Fruit fly (Drosophila melanogaster): ENCODE results near the gene CG7888.

CG7888 gene

dm6 chr3L:11096195-11096908 lies 42.5 kb downstream of the CG7888 start, which contains the start of the genes CG46439, Iyd and CG33947 (continued):
- TF ChIP-seq CG6689 (GFP tag; IDR thresholded peaks at IDR 0.05), result peak; percentile 24; the same call in 1 of the 2 replicates
- no peak for TF ChIP-seq gfzf (GFP tag; optimal IDR thresholded peaks at IDR 0.05)
- TF ChIP-seq CG4282 (GFP tag; optimal IDR thresholded peaks at IDR 0.05), result no peak
- TF ChIP-seq Bdp1 (GFP tag; optimal IDR thresholded peaks at IDR 0.05), result no peak
- TF ChIP-seq zf30C (GFP tag; optimal IDR thresholded peaks at IDR 0.05), result no peak
- TF ChIP-seq wdn (GFP tag; IDR thresholded peaks at IDR 0.05), result no peak
- peak; percentile 8 for TF ChIP-seq CG4617 (GFP tag; optimal IDR thresholded peaks at IDR 0.05; ENCODE audit: borderline replicate concordance)
- no peak for TF ChIP-seq br (optimal IDR thresholded peaks at IDR 0.05)
- peak; percentile 58 for TF ChIP-seq Hand (GFP tag; optimal IDR thresholded peaks at IDR 0.05)
- TF ChIP-seq bab2 (GFP tag; optimal IDR thresholded peaks at IDR 0.05), result no peak
- TF ChIP-seq Max (GFP tag; optimal IDR thresholded peaks at IDR 0.05), result no peak
- no peak for TF ChIP-seq CG10366 (GFP tag; IDR thresholded peaks at IDR 0.05)
- no peak for TF ChIP-seq p53 (GFP tag; optimal IDR thresholded peaks at IDR 0.05)
- TF ChIP-seq Hr3 (GFP tag; optimal IDR thresholded peaks at IDR 0.05), result no peak
- TF ChIP-seq bigmax (GFP tag; optimal IDR thresholded peaks at IDR 0.05), result no peak
- TF ChIP-seq Dll (GFP tag; IDR thresholded peaks at IDR 0.05; ENCODE audit: partially characterized antibody), result no peak
- TF ChIP-seq CG16813 (GFP tag; IDR thresholded peaks at IDR 0.05; ENCODE audit: partially characterized antibody), result 0 out of 3 replicates have a peak, but pooled peaks have one; percentile 16
- no peak for TF ChIP-seq tio (GFP tag; optimal IDR thresholded peaks at IDR 0.05)
- 0 out of 2 replicates have a peak, but pooled peaks have one; percentile 19 for TF ChIP-seq Xrp1 (GFP tag; IDR thresholded peaks at IDR 0.05)
- TF ChIP-seq HLHmδ (GFP tag; optimal IDR thresholded peaks at IDR 0.05), result no peak
- no peak for TF ChIP-seq CG5953 (GFP tag; IDR thresholded peaks at IDR 0.05)
- no peak for TF ChIP-seq CG10654 (GFP tag; optimal IDR thresholded peaks at IDR 0.05)
- no peak for TF ChIP-seq CG3163 (GFP tag; optimal IDR thresholded peaks at IDR 0.05)
- TF ChIP-seq CG3995 (GFP tag; optimal IDR thresholded peaks at IDR 0.05), result peak; percentile 2
- TF ChIP-seq C15 (GFP tag; IDR thresholded peaks at IDR 0.05), result 0 out of 3 replicates have a peak, but pooled peaks have one; percentile 19
- no peak for TF ChIP-seq Fer3 (tag; optimal IDR thresholded peaks at IDR 0.05)
- no peak for TF ChIP-seq HLH3B (GFP tag; IDR thresholded peaks at IDR 0.05)
- no peak for TF ChIP-seq esg (GFP tag; conservative IDR thresholded peaks at IDR 0.05)
- TF ChIP-seq CG8290 (GFP tag; optimal IDR thresholded peaks at IDR 0.05), result no peak
- no peak for TF ChIP-seq CG8290 (tag; optimal IDR thresholded peaks at IDR 0.05)
- no peak for TF ChIP-seq tna (GFP tag; IDR thresholded peaks at IDR 0.05; ENCODE audit: partially characterized antibody)
- TF ChIP-seq Antp (GFP tag; optimal IDR thresholded peaks at IDR 0.05), result no peak
- TF ChIP-seq ci (GFP tag; IDR thresholded peaks at IDR 0.05), result peak; percentile 4; the same call in 1 of the 3 replicates
- TF ChIP-seq Six4 (GFP tag; optimal IDR thresholded peaks at IDR 0.05), result no peak
- no peak for TF ChIP-seq CG10147 (GFP tag; optimal IDR thresholded peaks at IDR 0.05)
- no peak for TF ChIP-seq Opbp (GFP tag; IDR thresholded peaks at IDR 0.05; ENCODE audit: partially characterized antibody)
- no peak for TF ChIP-seq usp (GFP tag; optimal IDR thresholded peaks at IDR 0.05)
- no peak for TF ChIP-seq Fer2 (tag; optimal IDR thresholded peaks at IDR 0.05)
- no peak for TF ChIP-seq jumu (GFP tag; optimal IDR thresholded peaks at IDR 0.05)
- no peak for TF ChIP-seq salm (tag; optimal IDR thresholded peaks at IDR 0.05)
- 0 out of 2 replicates have a peak, but pooled peaks have one; percentile 28 for TF ChIP-seq ato (GFP tag; IDR thresholded peaks at IDR 0.05; ENCODE audit: partially characterized antibody)
- TF ChIP-seq HmgZ (tag; optimal IDR thresholded peaks at IDR 0.05), result peak; percentile 13
- TF ChIP-seq CG34422 (GFP tag; IDR thresholded peaks at IDR 0.05), result no peak; the same call in 2 of the 3 replicates
- no peak for TF ChIP-seq CG6175 (GFP tag; IDR thresholded peaks at IDR 0.05)
- no peak for TF ChIP-seq Spps (tag; optimal IDR thresholded peaks at IDR 0.05)
- TF ChIP-seq CG10979 (tag; optimal IDR thresholded peaks at IDR 0.05), result no peak
- TF ChIP-seq Kr (GFP tag; optimal IDR thresholded peaks at IDR 0.05), result no peak
- TF ChIP-seq Dp (GFP tag; optimal IDR thresholded peaks at IDR 0.05), result peak; percentile 67
- no peak for TF ChIP-seq CG11398 (GFP tag; optimal IDR thresholded peaks at IDR 0.05)
- no peak for TF ChIP-seq CG4820 (GFP tag; optimal IDR thresholded peaks at IDR 0.05)
- no peak for TF ChIP-seq Bteb2 (GFP tag; optimal IDR thresholded peaks at IDR 0.05)

Measured in whole organism, embryonic.